Worm (Caenorhabditis elegans) whole organism, young adult: ENCODE results near the gene denn-4.

Experiments used
- F52B5.7 ChIP-seq: sonication (generic microtip); optimal IDR thresholded peaks from 2 replicates; lab custom pipeline; 2016; ENCODE audit warnings: mild to moderate bottlenecking, missing genetic modification characterization, missing compliant biosample characterization
- F57C9.4 ChIP-seq: sonication (generic microtip); optimal IDR thresholded peaks from 2 replicates; lab custom pipeline; 2017; ENCODE audit warnings: mild to moderate bottlenecking, missing genetic modification characterization, missing compliant biosample characterization
- ama-1 ChIP-seq, 3 experiments: fragments of 150-350 bp in 1 of 3; sonication (generic microtip) in 2 of 3; optimal IDR thresholded peaks; 2 replicates each; lab custom pipeline; 2014 to 2018; ENCODE audit warnings: missing biosample characterization in 2 of 3, missing genetic modification characterization in 2 of 3, missing genetic modification reagents in 2 of 3
- aptf-3 ChIP-seq: fragments of 200-800 bp; sonication (Bioruptor generic); IDR thresholded peaks from 2 replicates; pipeline ENCODE4 v1.3.6; 2022; ENCODE audit warnings: missing genetic modification characterization, missing compliant biosample characterization
- ceh-58 ChIP-seq: fragments of 200-800 bp; sonication (Bioruptor generic); IDR thresholded peaks from 2 replicates; pipeline ENCODE4 v1.3.6; 2022; ENCODE audit warnings: missing genetic modification characterization, missing compliant biosample characterization
- him-1 ChIP-seq: sonication (generic microtip); optimal IDR thresholded peaks from 2 replicates; lab custom pipeline; 2016; ENCODE audit warnings: missing genotype, missing genetic modification reagents, missing genetic modification characterization, missing compliant biosample characterization
- hsf-1 ChIP-seq: fragments of 200-800 bp; sonication (Bioruptor generic); IDR thresholded peaks from 2 replicates; pipeline ENCODE4 v1.3.6; 2022; ENCODE audit warnings: missing genetic modification reagents, missing genetic modification characterization, missing compliant biosample characterization
- nhr-90 ChIP-seq: sonication (generic microtip); optimal IDR thresholded peaks from 2 replicates; lab custom pipeline; 2016; ENCODE audit warnings: missing genotype, mild to moderate bottlenecking, missing genetic modification characterization, missing compliant biosample characterization
- pha-4 ChIP-seq: fragments of 150-350 bp; sonication (generic microtip); optimal IDR thresholded peaks from 2 replicates; lab custom pipeline; 2014; ENCODE audit warnings: missing biosample characterization, missing genetic modification reagents, missing genetic modification characterization
- somi-1 ChIP-seq: fragments of 200-800 bp; sonication (Bioruptor generic); optimal IDR thresholded peaks from 2 replicates; lab custom pipeline; 2018; ENCODE audit warnings: mild to moderate bottlenecking, missing genetic modification characterization, missing compliant biosample characterization
- unc-62 ChIP-seq: fragments of 150-350 bp; optimal IDR thresholded peaks from 2 replicates; lab custom pipeline; 2014; ENCODE audit warnings: missing biosample characterization, missing genetic modification reagents, missing genetic modification characterization
- zim-3 ChIP-seq: sonication (generic microtip); optimal IDR thresholded peaks from 2 replicates; lab custom pipeline; 2017; ENCODE audit warnings: mild to moderate bottlenecking, missing genetic modification characterization, moderate library complexity, missing compliant biosample characterization

- TF ChIP-seq F52B5.7 (tag; lab: Kevin White, UChicago) (no peak), zim-3 (no peak), nhr-90 (tag; lab: Kevin White, UChicago) (no peak), unc-62 (GFP tag; lab: Kevin White, UChicago) (no peak), hsf-1 (no peak), him-1 (no peak), aptf-3 (GFP tag; lab: Robert Waterston, UW) (no peak), F57C9.4 (tag; lab: Kevin White, UChicago) (no peak), pha-4 (tag; lab: Kevin White, UChicago) (no peak), ama-1 (optimal IDR thresholded peaks at IDR 0.05; lab: Kevin White, UChicago) (no peak), ama-1 (GFP tag; optimal IDR thresholded peaks at IDR 0.05; lab: Kevin White, UChicago) (no peak), somi-1 (GFP tag; lab: Kevin White, UChicago) (no peak), ceh-58 (GFP tag; lab: Robert Waterston, UW) (no peak)
These were observed 24.1 kb downstream of the denn-4 start, which contains the start of gene tsen-54 for ce11 chrIV:1947891-1948290.
